Worm (Caenorhabditis elegans) whole organism, young adult: ENCODE data around the gene ugt-15.

Source experiments
- B0019.2 ChIP-seq: fragments of 200-800 bp; sonication (Bioruptor generic); conservative IDR thresholded peaks from 2 replicates; pipeline ENCODE4 v1.3.6; 2022; ENCODE audit warnings: missing genetic modification reagents, missing genetic modification characterization, missing compliant biosample characterization
- F22D6.2 ChIP-seq: sonication (generic microtip); optimal IDR thresholded peaks from 2 replicates; lab custom pipeline; 2016; ENCODE audit warnings: mild to moderate bottlenecking, missing genetic modification characterization, missing compliant biosample characterization
- ama-1 ChIP-seq, 3 experiments: fragments of 150-350 bp in 1 of 3; sonication (generic microtip) in 2 of 3; optimal IDR thresholded peaks; 2 replicates each; lab custom pipeline; 2014 to 2018; ENCODE audit warnings: missing biosample characterization in 2 of 3, missing genetic modification characterization in 2 of 3, missing genetic modification reagents in 2 of 3
- ceh-40 ChIP-seq: fragments of 200-800 bp; sonication (Bioruptor generic); IDR thresholded peaks from 2 replicates; pipeline ENCODE4 v1.3.6; 2022; ENCODE audit warnings: missing genetic modification characterization, missing compliant biosample characterization
- repo-1 ChIP-seq: sonication (generic microtip); optimal IDR thresholded peaks from 2 replicates; lab custom pipeline; 2017; ENCODE audit warnings: mild to moderate bottlenecking, missing genetic modification characterization, missing compliant biosample characterization
- sea-2 ChIP-seq: fragments of 200-800 bp; sonication (Bioruptor generic); IDR thresholded peaks from 2 replicates; pipeline ENCODE4 v1.3.6; 2022; ENCODE audit warnings: missing genetic modification characterization, missing compliant biosample characterization
- snpc-4 ChIP-seq, 5 experiments: fragments of 150-350 bp in 1 of 5; sonication (generic microtip) in 4 of 5; optimal IDR thresholded peaks; 2 replicates each; lab custom pipeline; 2014 to 2018; ENCODE audit warnings: missing genetic modification characterization in 5 of 5, missing biosample characterization in 3 of 5, antibody characterized with exemption in 2 of 5, mild to moderate bottlenecking in 2 of 5, missing compliant biosample characterization in 2 of 5, missing genotype in 2 of 5, moderate library complexity in 2 of 5, missing genetic modification reagents in 1 of 5
- unc-62 ChIP-seq: fragments of 150-350 bp; optimal IDR thresholded peaks from 2 replicates; lab custom pipeline; 2014; ENCODE audit warnings: missing biosample characterization, missing genetic modification reagents, missing genetic modification characterization

ce11 chrV:12818486-12818885 lies 8.8 kb upstream of the ugt-15 start:
- no peak for TF ChIP-seq B0019.2 (GFP tag; lab: Robert Waterston, UW)
- no peak for TF ChIP-seq ama-1 (optimal IDR thresholded peaks at IDR 0.05; lab: Kevin White, UChicago)
- no peak for TF ChIP-seq ama-1 (GFP tag; optimal IDR thresholded peaks at IDR 0.05; lab: Kevin White, UChicago)
- no peak for TF ChIP-seq snpc-4 (GFP tag; optimal IDR thresholded peaks at IDR 0.05; lab: Kevin White, UChicago)
- no peak for TF ChIP-seq snpc-4 (tag; optimal IDR thresholded peaks at IDR 0.05; lab: Kevin White, UChicago)
- no peak for TF ChIP-seq F22D6.2
- no peak for TF ChIP-seq ceh-40 (GFP tag; lab: Robert Waterston, UW)
- no peak for TF ChIP-seq unc-62 (GFP tag; lab: Kevin White, UChicago)
- no peak for TF ChIP-seq repo-1 (tag; lab: Kevin White, UChicago)
- TF ChIP-seq sea-2 (GFP tag; lab: Robert Waterston, UW), result no peak
